Worm (Caenorhabditis elegans) whole organism, L1 larva: ENCODE measurements around the gene F48F7.3.
A peak's percentile ranks its signal among the peaks of the same experiment; 100 is the strongest.

Experiments
- C04F5.9 ChIP-seq: sonication (generic microtip); optimal IDR thresholded peaks from 2 replicates; lab custom pipeline; 2016; ENCODE audit warnings: missing genetic modification characterization, missing compliant biosample characterization
- C34B4.2 ChIP-seq: sonication (generic microtip); optimal IDR thresholded peaks from 2 replicates; lab custom pipeline; 2017; ENCODE audit warnings: mild to moderate bottlenecking, missing genetic modification characterization, missing compliant biosample characterization
- F16B12.6 ChIP-seq: fragments of 150-350 bp; optimal IDR thresholded peaks from 2 replicates; lab custom pipeline; 2014; ENCODE audit warnings: missing biosample characterization, missing genetic modification characterization
- Y116A8C.19 ChIP-seq: sonication (generic microtip); optimal IDR thresholded peaks from 2 replicates; lab custom pipeline; 2016; ENCODE audit warnings: missing compliant biosample characterization, missing genetic modification characterization, borderline replicate concordance
- aly-2 ChIP-seq: fragments of 150-350 bp; optimal IDR thresholded peaks from 2 replicates; lab custom pipeline; 2014; ENCODE audit warnings: missing biosample characterization, missing genetic modification characterization
- blmp-1 ChIP-seq: fragments of 150-350 bp; optimal IDR thresholded peaks from 2 replicates; lab custom pipeline; 2014; ENCODE audit warnings: missing biosample characterization, missing genetic modification characterization
- ceh-63 ChIP-seq: fragments of 200-800 bp; sonication (Bioruptor generic); optimal IDR thresholded peaks from 2 replicates; lab custom pipeline; 2018; ENCODE audit warnings: mild to moderate bottlenecking, missing genetic modification characterization, missing compliant biosample characterization
- ceh-82 ChIP-seq, 3 experiments: fragments of 150-350 bp in 1 of 3; sonication (generic microtip) in 2 of 3; optimal IDR thresholded peaks; 2 replicates each; lab custom pipeline; 2014 to 2017; ENCODE audit warnings: missing biosample characterization in 3 of 3, missing genetic modification characterization in 3 of 3
- ceh-88 ChIP-seq: fragments of 200-800 bp; sonication (Bioruptor generic); IDR thresholded peaks from 2 replicates; pipeline ENCODE4 v1.3.6; 2022; ENCODE audit warnings: missing genetic modification characterization, missing compliant biosample characterization
- egl-13 ChIP-seq: sonication (generic microtip); optimal IDR thresholded peaks from 2 replicates; lab custom pipeline; 2016; ENCODE audit warnings: missing genotype, missing genetic modification reagents, missing genetic modification characterization, missing compliant biosample characterization
- fkh-10 ChIP-seq: sonication (generic microtip); optimal IDR thresholded peaks from 2 replicates; lab custom pipeline; 2017; ENCODE audit warnings: missing biosample characterization, missing genetic modification reagents, missing genetic modification characterization
- fkh-4 ChIP-seq: sonication (generic microtip); optimal IDR thresholded peaks from 2 replicates; lab custom pipeline; 2016; ENCODE audit warnings: missing compliant biosample characterization, missing genetic modification characterization, borderline replicate concordance
- fos-1 ChIP-seq: fragments of 150-350 bp; optimal IDR thresholded peaks from 2 replicates; lab custom pipeline; 2014; ENCODE audit warnings: missing biosample characterization, missing genetic modification characterization
- hlh-17 ChIP-seq: fragments of 200-800 bp; sonication (Bioruptor generic); optimal IDR thresholded peaks from 2 replicates; lab custom pipeline; 2018; ENCODE audit warnings: missing genetic modification characterization, mild to moderate bottlenecking, missing compliant biosample characterization, moderate library complexity, borderline replicate concordance
- irx-1 ChIP-seq: sonication (generic microtip); optimal IDR thresholded peaks from 2 replicates; lab custom pipeline; 2016; ENCODE audit warnings: missing genetic modification characterization, missing compliant biosample characterization
- lin-14 ChIP-seq: fragments of 200-800 bp; sonication (Bioruptor generic); optimal IDR thresholded peaks from 2 replicates; lab custom pipeline; 2018; ENCODE audit warnings: mild to moderate bottlenecking, missing genetic modification characterization, moderate library complexity, missing compliant biosample characterization
- lin-15B ChIP-seq: fragments of 150-350 bp; sonication (generic microtip); optimal IDR thresholded peaks from 3 replicates; lab custom pipeline; 2014; ENCODE audit warnings: missing biosample characterization, missing genetic modification characterization
- lin-39 ChIP-seq: fragments of 150-350 bp; optimal IDR thresholded peaks from 2 replicates; lab custom pipeline; 2014; ENCODE audit warnings: missing biosample characterization, missing genetic modification reagents, missing genetic modification characterization
- lsy-2 ChIP-seq, 2 experiments: fragments of 150-350 bp; optimal IDR thresholded peaks; 2 replicates each; lab custom pipeline; 2014; ENCODE audit warnings: missing biosample characterization in 2 of 2, missing genetic modification characterization in 2 of 2
- mab-9 ChIP-seq: fragments of 200-800 bp; sonication (Bioruptor generic); IDR thresholded peaks from 2 replicates; pipeline ENCODE4 v1.3.6; 2022; ENCODE audit warnings: missing genetic modification reagents, missing genetic modification characterization, missing compliant biosample characterization
- mef-2 ChIP-seq: fragments of 150-350 bp; optimal IDR thresholded peaks from 2 replicates; lab custom pipeline; 2014; ENCODE audit warnings: missing biosample characterization, missing genetic modification characterization
- mep-1 ChIP-seq: fragments of 150-350 bp; optimal IDR thresholded peaks from 2 replicates; lab custom pipeline; 2014; ENCODE audit warnings: missing biosample characterization, missing genetic modification characterization
- nhr-12 ChIP-seq: sonication (generic microtip); optimal IDR thresholded peaks from 2 replicates; lab custom pipeline; 2017; ENCODE audit warnings: missing biosample characterization, missing genetic modification characterization
- nhr-20 ChIP-seq: sonication (generic microtip); optimal IDR thresholded peaks from 2 replicates; lab custom pipeline; 2016; ENCODE audit warnings: mild to moderate bottlenecking, missing genetic modification characterization, missing compliant biosample characterization
- nhr-237 ChIP-seq: fragments of 150-350 bp; optimal IDR thresholded peaks from 2 replicates; lab custom pipeline; 2014; ENCODE audit warnings: missing biosample characterization, missing genetic modification characterization
- nhr-28 ChIP-seq: fragments of 150-350 bp; optimal IDR thresholded peaks from 2 replicates; lab custom pipeline; 2014; ENCODE audit warnings: missing biosample characterization, missing genetic modification characterization
- nhr-47 ChIP-seq: sonication (generic microtip); optimal IDR thresholded peaks from 2 replicates; lab custom pipeline; 2016; ENCODE audit warnings: mild to moderate bottlenecking, missing genetic modification characterization, moderate library complexity, missing compliant biosample characterization
- nhr-76 ChIP-seq: sonication (generic microtip); optimal IDR thresholded peaks from 2 replicates; lab custom pipeline; 2017; ENCODE audit warnings: missing biosample characterization, missing genetic modification characterization
- nhr-90 ChIP-seq: sonication (generic microtip); optimal IDR thresholded peaks from 2 replicates; lab custom pipeline; 2016; ENCODE audit warnings: mild to moderate bottlenecking, missing genetic modification characterization, missing compliant biosample characterization; ENCODE audit not compliant: poor library complexity
- pag-3 ChIP-seq: sonication (generic microtip); optimal IDR thresholded peaks from 2 replicates; lab custom pipeline; 2017; ENCODE audit warnings: missing genetic modification characterization, mild to moderate bottlenecking, missing compliant biosample characterization, antibody characterized with exemption, borderline replicate concordance; ENCODE audit not compliant: insufficient read depth
- pqm-1 ChIP-seq: sonication (generic microtip); optimal IDR thresholded peaks from 3 replicates; lab custom pipeline; 2017; ENCODE audit warnings: missing biosample characterization, missing genetic modification characterization
- skn-1 ChIP-seq: fragments of 150-350 bp; optimal IDR thresholded peaks from 2 replicates; lab custom pipeline; 2014; ENCODE audit warnings: missing biosample characterization, missing genetic modification characterization
- snu-23 ChIP-seq: sonication (generic microtip); optimal IDR thresholded peaks from 2 replicates; lab custom pipeline; 2016; ENCODE audit warnings: missing genetic modification characterization, missing compliant biosample characterization
- sox-4 ChIP-seq: sonication (generic microtip); optimal IDR thresholded peaks from 2 replicates; lab custom pipeline; 2016; ENCODE audit warnings: missing genetic modification characterization, missing compliant biosample characterization
- sptf-1 ChIP-seq: fragments of 150-350 bp; optimal IDR thresholded peaks from 2 replicates; lab custom pipeline; 2014; ENCODE audit warnings: missing biosample characterization, missing genetic modification characterization
- swsn-7 ChIP-seq: sonication (generic microtip); optimal IDR thresholded peaks from 2 replicates; lab custom pipeline; 2016; ENCODE audit warnings: missing genetic modification characterization, missing compliant biosample characterization
- tbx-2 ChIP-seq: sonication (generic microtip); optimal IDR thresholded peaks from 2 replicates; lab custom pipeline; 2016; ENCODE audit warnings: missing genetic modification characterization, missing compliant biosample characterization
- tlp-1 ChIP-seq: fragments of 150-350 bp; optimal IDR thresholded peaks from 2 replicates; lab custom pipeline; 2014; ENCODE audit warnings: missing biosample characterization, missing genetic modification characterization
- unc-130 ChIP-seq: fragments of 150-350 bp; optimal IDR thresholded peaks from 2 replicates; lab custom pipeline; 2017; ENCODE audit warnings: missing biosample characterization, missing genetic modification characterization, inconsistent platforms
- unc-62 ChIP-seq: fragments of 150-350 bp; optimal IDR thresholded peaks from 2 replicates; lab custom pipeline; 2014; ENCODE audit warnings: missing biosample characterization, missing genetic modification reagents, missing genetic modification characterization
- unc-86 ChIP-seq: sonication (generic microtip); optimal IDR thresholded peaks from 2 replicates; lab custom pipeline; 2016; ENCODE audit warnings: missing genetic modification characterization, missing compliant biosample characterization
- vab-15 ChIP-seq: sonication (generic microtip); optimal IDR thresholded peaks from 2 replicates; lab custom pipeline; 2017; ENCODE audit warnings: missing genotype, mild to moderate bottlenecking, missing genetic modification characterization, missing compliant biosample characterization
- ztf-11 ChIP-seq, 2 experiments: sonication (generic microtip); optimal IDR thresholded peaks; 2 replicates each; lab custom pipeline; 2016 to 2017; ENCODE audit warnings: missing genetic modification characterization in 2 of 2, missing biosample characterization in 1 of 2, missing compliant biosample characterization in 1 of 2
- ztf-4 ChIP-seq: fragments of 150-350 bp; optimal IDR thresholded peaks from 2 replicates; lab custom pipeline; 2014; ENCODE audit warnings: missing biosample characterization, missing genetic modification characterization

F48F7.3 gene

DNA sequence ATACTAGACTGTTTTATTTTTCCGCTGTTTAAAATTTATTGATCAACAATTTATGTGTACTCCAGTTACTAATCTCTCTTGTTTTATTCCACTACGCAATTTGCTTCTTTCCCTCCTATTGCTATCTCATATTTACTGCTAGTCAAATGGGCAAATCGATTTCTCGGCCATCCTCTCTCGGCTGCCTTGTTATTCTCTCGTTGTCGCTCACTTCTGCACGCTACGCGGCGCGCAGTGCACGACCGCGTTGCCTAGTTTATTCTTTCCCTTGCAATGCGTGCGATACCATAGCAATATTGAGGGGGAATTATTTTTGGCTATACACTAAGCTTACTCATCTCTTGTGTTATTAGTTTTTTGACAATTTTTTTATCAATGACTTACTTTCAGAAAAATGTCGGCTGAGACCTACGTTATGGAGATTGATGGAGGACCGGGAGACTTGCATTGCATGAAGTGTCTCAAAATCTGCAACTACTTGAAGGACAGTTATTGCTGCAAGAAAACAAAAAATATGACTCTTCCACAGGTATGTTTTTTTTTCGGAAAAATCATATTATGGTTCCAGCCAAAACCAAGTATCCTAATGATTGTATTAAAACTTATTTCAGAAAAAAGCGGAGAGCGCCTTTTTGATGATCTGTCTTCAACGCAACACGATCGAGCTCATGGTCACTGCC, 14.3 kb downstream of the F48F7.3 start, which contains the start of gene F48F7.6 (continued):
- no peak for TF ChIP-seq nhr-12 (tag; lab: Kevin White, UChicago)
- no peak for TF ChIP-seq unc-62 (GFP tag; lab: Kevin White, UChicago)
- no peak for TF ChIP-seq ztf-11 (tag; optimal IDR thresholded peaks at IDR 0.05; lab: Kevin White, UChicago)
- peak; percentile 53 for TF ChIP-seq lin-14
- peak; percentile 19 for TF ChIP-seq lin-15B (tag; lab: Kevin White, UChicago)
- TF ChIP-seq snu-23 (GFP tag; lab: Kevin White, UChicago) = peak; percentile 59
- peak; percentile 55 for TF ChIP-seq nhr-20 (tag; lab: Kevin White, UChicago)
- TF ChIP-seq nhr-237 = no peak
- no peak for TF ChIP-seq mab-9 (GFP tag; lab: Robert Waterston, UW)
- TF ChIP-seq fkh-10 = no peak
- TF ChIP-seq lin-39 (tag; lab: Kevin White, UChicago) = no peak
- no peak for TF ChIP-seq fkh-4 (tag; lab: Kevin White, UChicago)
- no peak for TF ChIP-seq nhr-76 (tag; lab: Kevin White, UChicago)
- peak; percentile 26 for TF ChIP-seq swsn-7 (tag; lab: Kevin White, UChicago)
- TF ChIP-seq unc-130 (tag; lab: Kevin White, UChicago) = no peak
- peak; percentile 38 for TF ChIP-seq skn-1 (tag; lab: Kevin White, UChicago)
- no peak for TF ChIP-seq unc-86 (tag; lab: Kevin White, UChicago)
- no peak for TF ChIP-seq hlh-17
- no peak for TF ChIP-seq irx-1 (tag; lab: Kevin White, UChicago)
- no peak for TF ChIP-seq sptf-1 (tag; lab: Kevin White, UChicago)
- peak in 1 of 2 experiments; percentile 62 for TF ChIP-seq lsy-2 (tag; optimal IDR thresholded peaks at IDR 0.05; lab: Kevin White, UChicago)
- no peak for TF ChIP-seq F16B12.6 (tag; lab: Kevin White, UChicago)
- no peak for TF ChIP-seq vab-15
- TF ChIP-seq blmp-1 (tag; lab: Kevin White, UChicago) = peak; percentile 55
- TF ChIP-seq nhr-28 (tag; lab: Kevin White, UChicago) = no peak
- TF ChIP-seq nhr-90 (tag; lab: Kevin White, UChicago) = no peak
- TF ChIP-seq ceh-63 = no peak
- peak in 1 of 3 experiments; percentile 45 for TF ChIP-seq ceh-82 (tag; optimal IDR thresholded peaks at IDR 0.05; lab: Kevin White, UChicago)
- TF ChIP-seq tbx-2 (tag; lab: Kevin White, UChicago) = peak; percentile 46
- no peak for TF ChIP-seq ztf-4 (tag; lab: Kevin White, UChicago)
- peak; percentile 27 for TF ChIP-seq fos-1 (tag; lab: Kevin White, UChicago)
- TF ChIP-seq nhr-47 (tag; lab: Kevin White, UChicago) = peak; percentile 59
- TF ChIP-seq sox-4 (tag; lab: Kevin White, UChicago) = no peak
- TF ChIP-seq C04F5.9 (tag; lab: Kevin White, UChicago) = no peak
- TF ChIP-seq mef-2 (tag; lab: Kevin White, UChicago) = no peak
- no peak for TF ChIP-seq ceh-88 (GFP tag; lab: Robert Waterston, UW)
- no peak for TF ChIP-seq tlp-1 (tag; lab: Kevin White, UChicago)
- no peak for TF ChIP-seq pag-3 (tag; lab: Kevin White, UChicago)
- TF ChIP-seq C34B4.2 = no peak
- TF ChIP-seq Y116A8C.19 = no peak
- TF ChIP-seq egl-13 (tag; lab: Kevin White, UChicago) = no peak
- TF ChIP-seq mep-1 = peak; percentile 39
- TF ChIP-seq pqm-1 = no peak
- TF ChIP-seq aly-2 (tag; lab: Kevin White, UChicago) = peak; percentile 6
